Worm (Caenorhabditis elegans) whole organism, L3 larva: Measurements from ENCODE around the gene Y71H2AM.3.
"Not testable (repeated sequence)": the region's sequence is repeated elsewhere in the genome, so short reads cannot be mapped to it uniquely, and the experiment has no call there.

Experiments used
- ZK546.5 ChIP-seq: sonication (generic microtip); optimal IDR thresholded peaks from 2 replicates; lab custom pipeline; 2017; ENCODE audit warnings: missing biosample characterization, missing genetic modification characterization
- ama-1 ChIP-seq: fragments of 150-350 bp; optimal IDR thresholded peaks from 2 replicates; lab custom pipeline; 2018
- ceh-16 ChIP-seq: sonication (generic microtip); optimal IDR thresholded peaks from 2 replicates; lab custom pipeline; 2017; ENCODE audit warnings: missing biosample characterization, missing genetic modification characterization
- ceh-28 ChIP-seq: fragments of 150-350 bp; optimal IDR thresholded peaks from 2 replicates; lab custom pipeline; 2014; ENCODE audit warnings: missing biosample characterization, missing genetic modification reagents, missing genetic modification characterization
- ceh-9 ChIP-seq: sonication (generic microtip); optimal IDR thresholded peaks from 2 replicates; lab custom pipeline; 2018; ENCODE audit warnings: missing biosample characterization, missing genetic modification characterization
- daf-12 ChIP-seq: fragments of 150-350 bp; optimal IDR thresholded peaks from 2 replicates; lab custom pipeline; 2014; ENCODE audit warnings: missing biosample characterization, missing genetic modification reagents, missing genetic modification characterization
- egl-5 ChIP-seq: fragments of 150-350 bp; optimal IDR thresholded peaks from 2 replicates; lab custom pipeline; 2017; ENCODE audit warnings: missing biosample characterization, missing genetic modification reagents, missing genetic modification characterization, inconsistent platforms
- elt-1 ChIP-seq: fragments of 150-350 bp; optimal IDR thresholded peaks from 2 replicates; lab custom pipeline; 2014; ENCODE audit warnings: missing biosample characterization, missing genetic modification characterization
- elt-2 ChIP-seq: sonication (generic microtip); optimal IDR thresholded peaks from 2 replicates; lab custom pipeline; 2016; ENCODE audit warnings: missing genetic modification reagents, mild to moderate bottlenecking, missing genetic modification characterization, missing compliant biosample characterization
- elt-3 ChIP-seq, 3 experiments: fragments of 150-350 bp in 1 of 3; sonication (generic microtip) in 2 of 3; optimal IDR thresholded peaks; 2 replicates in 2 of 3; 4 replicates in 1 of 3; lab custom pipeline; 2014 to 2017; ENCODE audit warnings: missing biosample characterization in 3 of 3, missing genetic modification characterization in 3 of 3
- fkh-10 ChIP-seq: sonication (generic microtip); optimal IDR thresholded peaks from 2 replicates; lab custom pipeline; 2017; ENCODE audit warnings: missing biosample characterization, missing genetic modification reagents, missing genetic modification characterization
- fkh-2 ChIP-seq: fragments of 150-350 bp; optimal IDR thresholded peaks from 2 replicates; lab custom pipeline; 2014; ENCODE audit warnings: missing biosample characterization, missing genetic modification reagents, missing genetic modification characterization
- fos-1 ChIP-seq: fragments of 150-350 bp; optimal IDR thresholded peaks from 2 replicates; lab custom pipeline; 2014; ENCODE audit warnings: missing biosample characterization, missing genetic modification characterization
- jun-1 ChIP-seq: fragments of 150-350 bp; optimal IDR thresholded peaks from 2 replicates; lab custom pipeline; 2014; ENCODE audit warnings: missing biosample characterization, missing genetic modification reagents, missing genetic modification characterization
- lin-15B ChIP-seq: fragments of 150-350 bp; optimal IDR thresholded peaks from 2 replicates; lab custom pipeline; 2014; ENCODE audit warnings: missing biosample characterization, missing genetic modification characterization
- mml-1 ChIP-seq: fragments of 150-350 bp; sonication (generic microtip); optimal IDR thresholded peaks from 3 replicates; lab custom pipeline; 2014; ENCODE audit warnings: missing biosample characterization, missing genetic modification characterization
- nfya-1 ChIP-seq: sonication (generic microtip); optimal IDR thresholded peaks from 2 replicates; lab custom pipeline; 2017; ENCODE audit warnings: missing genetic modification characterization, mild to moderate bottlenecking, missing compliant biosample characterization, antibody characterized with exemption, moderate library complexity; ENCODE audit not compliant: insufficient read depth
- nhr-11 ChIP-seq: fragments of 150-350 bp; optimal IDR thresholded peaks from 2 replicates; lab custom pipeline; 2014; ENCODE audit warnings: missing biosample characterization, missing genetic modification characterization
- nhr-12 ChIP-seq: fragments of 150-350 bp; optimal IDR thresholded peaks from 2 replicates; lab custom pipeline; 2014; ENCODE audit warnings: missing biosample characterization, missing genetic modification characterization
- nhr-237 ChIP-seq: fragments of 150-350 bp; optimal IDR thresholded peaks from 2 replicates; lab custom pipeline; 2014; ENCODE audit warnings: missing biosample characterization, missing genetic modification characterization
- nhr-25 ChIP-seq: sonication (generic microtip); optimal IDR thresholded peaks from 2 replicates; lab custom pipeline; 2017; ENCODE audit warnings: missing biosample characterization, missing genetic modification characterization
- nhr-76 ChIP-seq: fragments of 150-350 bp; sonication (generic microtip); optimal IDR thresholded peaks from 5 replicates; lab custom pipeline; 2014; ENCODE audit warnings: missing biosample characterization, missing genetic modification characterization
- pha-4 ChIP-seq: fragments of 150-350 bp; optimal IDR thresholded peaks from 2 replicates; lab custom pipeline; 2014; ENCODE audit warnings: missing biosample characterization, missing genetic modification reagents, missing genetic modification characterization
- skn-1 ChIP-seq: fragments of 150-350 bp; optimal IDR thresholded peaks from 2 replicates; lab custom pipeline; 2014; ENCODE audit warnings: missing biosample characterization, missing genetic modification characterization
- snpc-4 ChIP-seq: fragments of 150-350 bp; optimal IDR thresholded peaks from 2 replicates; lab custom pipeline; 2014; ENCODE audit warnings: missing biosample characterization, missing genetic modification characterization
- tbx-2 ChIP-seq: sonication (generic microtip); optimal IDR thresholded peaks from 2 replicates; lab custom pipeline; 2016; ENCODE audit warnings: mild to moderate bottlenecking, missing genetic modification characterization, missing compliant biosample characterization
- unc-39 ChIP-seq: sonication (generic microtip); optimal IDR thresholded peaks from 4 replicates; lab custom pipeline; 2017; ENCODE audit warnings: missing biosample characterization, missing genetic modification characterization
- unc-62 ChIP-seq: fragments of 150-350 bp; sonication (generic microtip); optimal IDR thresholded peaks from 4 replicates; lab custom pipeline; 2014; ENCODE audit warnings: missing biosample characterization, missing genetic modification reagents, missing genetic modification characterization
- ztf-11 ChIP-seq: fragments of 150-350 bp; optimal IDR thresholded peaks from 2 replicates; lab custom pipeline; 2014; ENCODE audit warnings: missing biosample characterization, missing genetic modification characterization

Gene Y71H2AM.3

DNA sequence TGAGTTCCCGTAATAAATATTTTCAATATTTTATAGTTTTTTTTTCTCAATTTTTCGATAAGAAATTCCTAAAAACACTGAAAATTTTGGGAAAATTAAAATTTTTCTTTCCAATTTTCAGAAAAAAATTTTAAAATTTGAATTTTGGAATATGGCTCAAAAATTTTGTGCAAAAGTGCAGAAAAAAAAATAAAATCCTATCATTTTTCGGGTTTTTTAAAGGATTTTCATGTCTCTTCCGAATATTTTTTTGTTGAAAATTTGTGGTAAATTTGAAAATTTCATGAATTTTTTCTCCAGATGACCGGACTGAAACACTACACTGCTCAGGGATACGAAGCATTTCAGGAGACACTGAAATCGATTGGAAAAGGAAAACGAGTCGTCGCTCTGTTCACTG, 29.1 kb downstream of the Y71H2AM.3 start, which contains the start of gene txdc-17:
TSS of gene txdc-17 (plus strand) at position 301 of the 400 bp plus-strand sequence.
- no peak for TF ChIP-seq nhr-76 (tag; lab: Kevin White, UChicago)
- TF ChIP-seq mml-1, result no peak
- no peak for TF ChIP-seq nhr-12
- no peak for TF ChIP-seq ztf-11 (tag; lab: Kevin White, UChicago)
- TF ChIP-seq jun-1 (tag; lab: Kevin White, UChicago), result no peak

- TF ChIP-seq ceh-28 (tag; lab: Kevin White, UChicago) (peak; percentile 89), unc-39 (tag; lab: Kevin White, UChicago) (no peak)
These were observed 29.8 kb downstream of the Y71H2AM.3 start for ce11 chrIII:2834998-2835397.

DNA sequence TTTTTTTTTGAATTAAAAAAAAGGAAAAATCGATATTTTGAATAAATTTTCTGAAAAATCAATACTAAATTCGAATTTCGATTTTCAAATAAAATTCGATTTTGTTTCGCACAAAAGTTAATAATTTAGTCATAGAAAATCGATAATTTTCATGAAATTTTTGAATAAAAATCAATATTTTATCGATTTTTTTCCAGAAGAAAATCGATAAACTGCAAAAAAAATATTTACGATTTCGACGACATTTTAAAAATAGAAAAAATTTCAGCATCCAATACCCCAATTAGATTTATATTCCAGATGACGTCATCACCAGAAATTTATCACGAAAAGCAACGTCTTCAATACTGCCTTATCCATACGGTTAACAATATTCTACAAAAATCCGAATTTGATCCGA, 31.1 kb downstream of the Y71H2AM.3 start, which contains the start of gene josd-1:
TSS of gene josd-1 (plus strand) at position 301 of the 400 bp plus-strand sequence.
- TF ChIP-seq fkh-2 (tag; lab: Kevin White, UChicago) (no peak), nfya-1 (tag; lab: Kevin White, UChicago) (no peak), nhr-237 (tag; lab: Kevin White, UChicago) (no peak), ztf-11 (tag; lab: Kevin White, UChicago) (no peak), unc-62 (GFP tag; lab: Kevin White, UChicago) (no peak), nhr-25 (tag; lab: Kevin White, UChicago) (no peak), ZK546.5 (tag; lab: Kevin White, UChicago) (no peak), jun-1 (tag; lab: Kevin White, UChicago) (no peak), elt-3 (tag; optimal IDR thresholded peaks at IDR 0.05; lab: Kevin White, UChicago) (no peak), ama-1 (no peak), ceh-16 (no peak), pha-4 (tag; lab: Kevin White, UChicago) (no peak), daf-12 (tag; lab: Kevin White, UChicago) (no peak)
- TF ChIP-seq, all 47 proteins: peak for 0

- peak; percentile 98 for TF ChIP-seq ceh-28 (tag; lab: Kevin White, UChicago)
These were observed 31.6 kb downstream of the Y71H2AM.3 start for ce11 chrIII:2836742-2837416.

DNA sequence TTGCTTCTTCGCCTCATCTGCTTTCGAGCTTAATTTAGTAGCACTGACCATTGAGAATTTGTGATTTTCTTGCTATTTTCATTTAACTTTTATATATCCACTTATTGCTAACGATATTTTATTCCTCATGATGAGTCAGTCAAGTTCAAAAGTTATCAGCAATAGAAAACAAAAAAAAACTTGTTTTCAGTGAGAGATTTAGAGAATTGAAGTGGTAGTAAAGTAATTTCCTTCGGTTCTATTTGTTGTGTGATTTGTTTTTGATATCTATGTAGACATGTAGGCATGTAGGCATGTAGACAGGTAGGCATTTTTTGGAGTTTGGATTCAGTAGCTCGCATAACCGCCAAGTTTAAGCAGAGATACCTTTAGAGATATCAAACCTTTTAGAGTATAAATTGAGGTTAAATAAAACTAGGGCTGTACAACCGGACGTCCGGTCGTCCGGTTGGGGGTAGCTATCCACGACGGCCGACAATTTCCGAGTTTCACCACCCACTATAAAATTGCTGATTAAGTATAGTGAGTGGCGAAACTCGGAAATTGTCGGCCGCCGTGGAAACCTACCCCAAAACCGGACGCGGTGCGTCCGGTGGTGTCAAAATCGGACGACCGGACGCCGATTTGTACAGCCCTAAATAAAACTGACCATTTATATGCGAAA, 35.8 kb downstream of the Y71H2AM.3 start, which contains the start of gene Y71H2AR.2:
TSS of gene Y71H2AR.2 (minus strand) at position 51 of the 664 bp plus-strand sequence.
- TF ChIP-seq ZK546.5 (tag; lab: Kevin White, UChicago) (no peak), nhr-12 (no peak), fkh-10 (GFP tag; lab: Kevin White, UChicago) (no peak), pha-4 (tag; lab: Kevin White, UChicago) (no peak), egl-5 (tag; lab: Kevin White, UChicago) (no peak), ceh-9 (tag; lab: Kevin White, UChicago) (no peak), tbx-2 (tag; lab: Kevin White, UChicago) (no peak), fos-1 (tag; lab: Kevin White, UChicago) (no peak), lin-15B (no peak), nhr-11 (no peak), skn-1 (tag; lab: Kevin White, UChicago) (no peak)

DNA sequence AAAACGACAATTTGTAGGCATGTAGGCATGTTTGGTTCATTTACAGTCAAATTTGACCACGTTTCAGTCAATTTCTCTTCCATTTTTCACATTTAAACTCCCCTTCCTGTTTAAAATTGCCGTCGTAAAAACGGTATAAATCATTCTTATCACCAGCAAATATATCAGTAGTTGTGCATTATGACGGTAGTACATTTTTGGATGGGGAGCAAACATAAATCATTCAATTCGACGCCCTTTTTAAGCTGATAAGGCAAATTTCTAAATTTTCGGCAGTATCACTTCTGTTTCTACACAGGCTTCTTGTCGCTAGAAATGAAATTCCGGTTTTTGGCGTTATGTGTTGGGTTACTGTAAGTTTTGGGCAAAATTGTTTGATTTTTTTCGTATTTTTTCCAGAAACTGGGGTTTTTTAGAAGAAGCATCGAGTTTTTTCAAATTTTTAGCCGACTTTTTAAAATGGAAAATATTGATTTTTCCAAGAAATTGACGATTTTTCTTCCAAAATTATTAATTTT, 36.7 kb downstream of the Y71H2AM.3 start, which contains the start of gene H34I24.2:
TSS of gene H34I24.2 (plus strand) at position 189 of the 518 bp plus-strand sequence.
- TF ChIP-seq nhr-12 (no peak), elt-3 (tag; optimal IDR thresholded peaks at IDR 0.05; lab: Kevin White, UChicago) (no peak), elt-2 (peak; percentile 66), fkh-2 (tag; lab: Kevin White, UChicago) (no peak)

ce11 chrIII:2846747-2847146, 41.5 kb downstream of the Y71H2AM.3 start, which contains the start of gene H34I24.1:
H34I24.1 (plus strand) TSS chrIII:2847047.
- not testable (repeated sequence) for TF ChIP-seq snpc-4, tbx-2, elt-1 (tag; lab: Kevin White, UChicago)
